Worm (Caenorhabditis elegans) whole organism, L1 larva: ENCODE data around the gene rab-28.

Experiments
- C04F5.9 ChIP-seq: sonication (generic microtip); optimal IDR thresholded peaks from 2 replicates; lab custom pipeline; 2016; ENCODE audit warnings: missing genetic modification characterization, missing compliant biosample characterization
- Y116A8C.19 ChIP-seq: sonication (generic microtip); optimal IDR thresholded peaks from 2 replicates; lab custom pipeline; 2016; ENCODE audit warnings: missing compliant biosample characterization, missing genetic modification characterization, borderline replicate concordance
- ceh-63 ChIP-seq: fragments of 200-800 bp; sonication (Bioruptor generic); optimal IDR thresholded peaks from 2 replicates; lab custom pipeline; 2018; ENCODE audit warnings: mild to moderate bottlenecking, missing genetic modification characterization, missing compliant biosample characterization
- ceh-8 ChIP-seq: fragments of 200-800 bp; sonication (Bioruptor generic); optimal IDR thresholded peaks from 2 replicates; lab custom pipeline; 2018; ENCODE audit warnings: mild to moderate bottlenecking, missing genetic modification characterization, moderate library complexity, missing compliant biosample characterization
- ceh-82 ChIP-seq, 3 experiments: fragments of 150-350 bp in 1 of 3; sonication (generic microtip) in 2 of 3; optimal IDR thresholded peaks; 2 replicates each; lab custom pipeline; 2014 to 2017; ENCODE audit warnings: missing biosample characterization in 3 of 3, missing genetic modification characterization in 3 of 3
- ceh-90 ChIP-seq: sonication (generic microtip); optimal IDR thresholded peaks from 2 replicates; lab custom pipeline; 2016; ENCODE audit warnings: missing genetic modification characterization, missing compliant biosample characterization
- dpl-1 ChIP-seq, 3 experiments: fragments of 150-350 bp in 2 of 3; sonication (generic microtip) in 1 of 3; optimal IDR thresholded peaks; 2 replicates each; lab custom pipeline; 2014 to 2017; ENCODE audit warnings: missing biosample characterization in 3 of 3, missing genetic modification characterization in 3 of 3, missing genetic modification reagents in 3 of 3
- dsc-1 ChIP-seq: sonication (generic microtip); optimal IDR thresholded peaks from 2 replicates; lab custom pipeline; 2016; ENCODE audit warnings: mild to moderate bottlenecking, missing genetic modification characterization, missing compliant biosample characterization
- efl-1 ChIP-seq, 4 experiments: fragments of 150-350 bp; optimal IDR thresholded peaks in 3 of 4; peaks in 1 of 4; 1 replicate in 1 of 4; 2 replicates in 3 of 4; lab custom pipeline; 2014; ENCODE audit warnings: missing biosample characterization in 2 of 4, missing genetic modification characterization in 2 of 4, missing genetic modification reagents in 2 of 4
- efl-3 ChIP-seq: fragments of 200-800 bp; sonication (Bioruptor generic); optimal IDR thresholded peaks from 2 replicates; lab custom pipeline; 2018; ENCODE audit warnings: mild to moderate bottlenecking, missing genetic modification characterization, missing compliant biosample characterization
- egl-13 ChIP-seq: sonication (generic microtip); optimal IDR thresholded peaks from 2 replicates; lab custom pipeline; 2016; ENCODE audit warnings: missing genotype, missing genetic modification reagents, missing genetic modification characterization, missing compliant biosample characterization
- egl-27 ChIP-seq, 2 experiments: fragments of 150-350 bp in 1 of 2; sonication (generic microtip); optimal IDR thresholded peaks; 3 replicates each; lab custom pipeline; 2017 to 2018; ENCODE audit warnings: missing biosample characterization in 2 of 2, missing genetic modification characterization in 2 of 2, missing genetic modification reagents in 2 of 2
- elt-2 ChIP-seq: sonication (generic microtip); optimal IDR thresholded peaks from 2 replicates; lab custom pipeline; 2016; ENCODE audit warnings: missing genetic modification characterization, mild to moderate bottlenecking, inconsistent platforms, missing compliant biosample characterization, missing genetic modification reagents
- elt-3 ChIP-seq, 6 experiments: fragments of 150-350 bp in 1 of 6; sonication (generic microtip); optimal IDR thresholded peaks; 2 replicates each; lab custom pipeline; 2017 to 2018; ENCODE audit warnings: missing biosample characterization in 6 of 6, missing genetic modification characterization in 6 of 6, inconsistent platforms in 1 of 6
- ets-5 ChIP-seq: fragments of 200-800 bp; sonication (Bioruptor generic); IDR thresholded peaks from 2 replicates; pipeline ENCODE4 v1.3.6; 2022; ENCODE audit warnings: missing genetic modification characterization, missing compliant biosample characterization
- fkh-10 ChIP-seq: sonication (generic microtip); optimal IDR thresholded peaks from 2 replicates; lab custom pipeline; 2017; ENCODE audit warnings: missing biosample characterization, missing genetic modification reagents, missing genetic modification characterization
- fkh-4 ChIP-seq: sonication (generic microtip); optimal IDR thresholded peaks from 2 replicates; lab custom pipeline; 2016; ENCODE audit warnings: missing compliant biosample characterization, missing genetic modification characterization, borderline replicate concordance
- fos-1 ChIP-seq: fragments of 150-350 bp; optimal IDR thresholded peaks from 2 replicates; lab custom pipeline; 2014; ENCODE audit warnings: missing biosample characterization, missing genetic modification characterization
- hlh-17 ChIP-seq: fragments of 200-800 bp; sonication (Bioruptor generic); optimal IDR thresholded peaks from 2 replicates; lab custom pipeline; 2018; ENCODE audit warnings: missing genetic modification characterization, mild to moderate bottlenecking, missing compliant biosample characterization, moderate library complexity, borderline replicate concordance
- hpl-2 ChIP-seq: fragments of 150-350 bp; optimal IDR thresholded peaks from 2 replicates; lab custom pipeline; 2014; ENCODE audit warnings: missing biosample characterization, missing genetic modification reagents, missing genetic modification characterization
- irx-1 ChIP-seq: sonication (generic microtip); optimal IDR thresholded peaks from 2 replicates; lab custom pipeline; 2016; ENCODE audit warnings: missing genetic modification characterization, missing compliant biosample characterization
- isw-1 ChIP-seq: fragments of 200-800 bp; sonication (Bioruptor generic); IDR thresholded peaks from 2 replicates; pipeline ENCODE4 v1.3.6; 2022; ENCODE audit warnings: missing genetic modification characterization, missing compliant biosample characterization
- lin-15B ChIP-seq: fragments of 150-350 bp; sonication (generic microtip); optimal IDR thresholded peaks from 3 replicates; lab custom pipeline; 2014; ENCODE audit warnings: missing biosample characterization, missing genetic modification characterization
- lin-39 ChIP-seq: fragments of 150-350 bp; optimal IDR thresholded peaks from 2 replicates; lab custom pipeline; 2014; ENCODE audit warnings: missing biosample characterization, missing genetic modification reagents, missing genetic modification characterization
- lsy-2 ChIP-seq, 2 experiments: fragments of 150-350 bp; optimal IDR thresholded peaks; 2 replicates each; lab custom pipeline; 2014; ENCODE audit warnings: missing biosample characterization in 2 of 2, missing genetic modification characterization in 2 of 2
- mdl-1 ChIP-seq, 2 experiments: fragments of 150-350 bp; optimal IDR thresholded peaks; 2 replicates each; lab custom pipeline; 2014 to 2017; ENCODE audit warnings: missing biosample characterization in 2 of 2, missing genetic modification characterization in 2 of 2, inconsistent platforms in 1 of 2
- nhr-28 ChIP-seq: fragments of 150-350 bp; optimal IDR thresholded peaks from 2 replicates; lab custom pipeline; 2014; ENCODE audit warnings: missing biosample characterization, missing genetic modification characterization
- nhr-71 ChIP-seq: sonication (generic microtip); optimal IDR thresholded peaks from 2 replicates; lab custom pipeline; 2016; ENCODE audit warnings: mild to moderate bottlenecking, missing genetic modification characterization, moderate library complexity, missing compliant biosample characterization
- nhr-76 ChIP-seq: sonication (generic microtip); optimal IDR thresholded peaks from 2 replicates; lab custom pipeline; 2017; ENCODE audit warnings: missing biosample characterization, missing genetic modification characterization
- nhr-77 ChIP-seq: fragments of 150-350 bp; optimal IDR thresholded peaks from 2 replicates; lab custom pipeline; 2014; ENCODE audit warnings: missing biosample characterization, missing genetic modification characterization
- nhr-84 ChIP-seq: sonication (generic microtip); optimal IDR thresholded peaks from 2 replicates; lab custom pipeline; 2017; ENCODE audit warnings: missing biosample characterization, missing genetic modification characterization
- nhr-90 ChIP-seq: sonication (generic microtip); optimal IDR thresholded peaks from 2 replicates; lab custom pipeline; 2016; ENCODE audit warnings: mild to moderate bottlenecking, missing genetic modification characterization, missing compliant biosample characterization; ENCODE audit not compliant: poor library complexity
- snpc-4 ChIP-seq: fragments of 150-350 bp; optimal IDR thresholded peaks from 2 replicates; lab custom pipeline; 2014; ENCODE audit warnings: missing biosample characterization, missing genetic modification characterization
- sox-4 ChIP-seq: sonication (generic microtip); optimal IDR thresholded peaks from 2 replicates; lab custom pipeline; 2016; ENCODE audit warnings: missing genetic modification characterization, missing compliant biosample characterization
- sup-37 ChIP-seq: fragments of 200-800 bp; sonication (Bioruptor generic); optimal IDR thresholded peaks from 2 replicates; lab custom pipeline; 2018; ENCODE audit warnings: mild to moderate bottlenecking, missing genetic modification characterization, missing compliant biosample characterization
- swsn-7 ChIP-seq: sonication (generic microtip); optimal IDR thresholded peaks from 2 replicates; lab custom pipeline; 2016; ENCODE audit warnings: missing genetic modification characterization, missing compliant biosample characterization
- tbx-2 ChIP-seq: sonication (generic microtip); optimal IDR thresholded peaks from 2 replicates; lab custom pipeline; 2016; ENCODE audit warnings: missing genetic modification characterization, missing compliant biosample characterization
- tlp-1 ChIP-seq: fragments of 150-350 bp; optimal IDR thresholded peaks from 2 replicates; lab custom pipeline; 2014; ENCODE audit warnings: missing biosample characterization, missing genetic modification characterization
- unc-130 ChIP-seq: fragments of 150-350 bp; optimal IDR thresholded peaks from 2 replicates; lab custom pipeline; 2017; ENCODE audit warnings: missing biosample characterization, missing genetic modification characterization, inconsistent platforms
- unc-62 ChIP-seq: fragments of 150-350 bp; optimal IDR thresholded peaks from 2 replicates; lab custom pipeline; 2014; ENCODE audit warnings: missing biosample characterization, missing genetic modification reagents, missing genetic modification characterization
- unc-98 ChIP-seq: fragments of 200-800 bp; sonication (Bioruptor generic); IDR thresholded peaks from 2 replicates; pipeline ENCODE4 v1.3.6; 2022; ENCODE audit warnings: missing genetic modification characterization, missing compliant biosample characterization
- vab-15 ChIP-seq: sonication (generic microtip); optimal IDR thresholded peaks from 2 replicates; lab custom pipeline; 2017; ENCODE audit warnings: missing genotype, mild to moderate bottlenecking, missing genetic modification characterization, missing compliant biosample characterization
- zag-1 ChIP-seq: fragments of 150-350 bp; optimal IDR thresholded peaks from 2 replicates; lab custom pipeline; 2014; ENCODE audit warnings: missing biosample characterization, missing genetic modification characterization
- zip-4 ChIP-seq: fragments of 200-800 bp; sonication (Bioruptor generic); optimal IDR thresholded peaks from 2 replicates; lab custom pipeline; 2018; ENCODE audit warnings: mild to moderate bottlenecking, missing genetic modification characterization, moderate library complexity, missing compliant biosample characterization
- ztf-11 ChIP-seq, 2 experiments: sonication (generic microtip); optimal IDR thresholded peaks; 2 replicates each; lab custom pipeline; 2016 to 2017; ENCODE audit warnings: missing genetic modification characterization in 2 of 2, missing biosample characterization in 1 of 2, missing compliant biosample characterization in 1 of 2

Gene rab-28

ce11 chrIV:9262295-9262694 is 18.5 kb upstream of the rab-28 start:
- TF ChIP-seq nhr-77, result no peak
- TF ChIP-seq efl-1 (optimal IDR thresholded peaks at IDR 0.05; lab: Kevin White, UChicago), result no peak
- no peak for TF ChIP-seq efl-1 (GFP tag; optimal IDR thresholded peaks at IDR 0.05 in 1 of 2; lab: Kevin White, UChicago)
- no peak for TF ChIP-seq tlp-1 (tag; lab: Kevin White, UChicago)
- TF ChIP-seq ceh-63 (GFP tag; lab: Kevin White, UChicago), result no peak
- TF ChIP-seq egl-13 (tag; lab: Kevin White, UChicago), result no peak
- no peak for TF ChIP-seq lin-15B (tag; lab: Kevin White, UChicago)
- no peak for TF ChIP-seq ceh-82 (tag; optimal IDR thresholded peaks at IDR 0.05; lab: Kevin White, UChicago)
- TF ChIP-seq zip-4, result no peak
- TF ChIP-seq elt-2, result no peak
- no peak for TF ChIP-seq unc-130
- no peak for TF ChIP-seq mdl-1 (tag; optimal IDR thresholded peaks at IDR 0.05; lab: Kevin White, UChicago)
- TF ChIP-seq lsy-2 (tag; optimal IDR thresholded peaks at IDR 0.05; lab: Kevin White, UChicago), result no peak
- no peak for TF ChIP-seq ets-5
- no peak for TF ChIP-seq nhr-90 (tag; lab: Kevin White, UChicago)
- no peak for TF ChIP-seq hlh-17
- no peak for TF ChIP-seq egl-27 (tag; optimal IDR thresholded peaks at IDR 0.05; lab: Kevin White, UChicago)
- TF ChIP-seq elt-3 (tag; optimal IDR thresholded peaks at IDR 0.05; lab: Kevin White, UChicago), result no peak
- no peak for TF ChIP-seq nhr-84 (tag; lab: Kevin White, UChicago)
- TF ChIP-seq, all 84 proteins: peak for 0

- TF ChIP-seq nhr-84 (tag; lab: Kevin White, UChicago) (no peak), efl-1 (optimal IDR thresholded peaks at IDR 0.05; lab: Kevin White, UChicago) (no peak), efl-1 (GFP tag; optimal IDR thresholded peaks at IDR 0.05 in 1 of 2; lab: Kevin White, UChicago) (no peak), hpl-2 (GFP tag; lab: Kevin White, UChicago) (no peak), zag-1 (no peak), sup-37 (GFP tag; lab: Kevin White, UChicago) (no peak), irx-1 (tag; lab: Kevin White, UChicago) (no peak), fos-1 (tag; lab: Kevin White, UChicago) (no peak), ets-5 (no peak), mdl-1 (tag; optimal IDR thresholded peaks at IDR 0.05; lab: Kevin White, UChicago) (no peak), ceh-90 (tag; lab: Kevin White, UChicago) (no peak), C04F5.9 (no peak), zip-4 (no peak), efl-3 (GFP tag; lab: Kevin White, UChicago) (no peak), Y116A8C.19 (tag; lab: Kevin White, UChicago) (no peak), nhr-90 (tag; lab: Kevin White, UChicago) (no peak), nhr-71 (tag; lab: Kevin White, UChicago) (no peak), ceh-8 (GFP tag; lab: Kevin White, UChicago) (no peak), elt-2 (no peak), lin-39 (tag; lab: Kevin White, UChicago) (no peak)
Measured at ce11 chrIV:9261687-9262086, 17.9 kb upstream of the rab-28 start, which contains the start of gene col-120. TSS of gene col-120 (minus strand) at chrIV:9261787.

ce11 chrIV:9260826-9261225 is 17.0 kb upstream of the rab-28 start:
- TF ChIP-seq snpc-4 (tag; lab: Kevin White, UChicago), result no peak
- no peak for TF ChIP-seq zag-1
- no peak for TF ChIP-seq efl-1 (optimal IDR thresholded peaks at IDR 0.05; lab: Kevin White, UChicago)
- peak in 1 of 2 experiments; percentile 70 for TF ChIP-seq efl-1 (GFP tag; optimal IDR thresholded peaks at IDR 0.05 in 1 of 2; lab: Kevin White, UChicago)

- TF ChIP-seq dsc-1 (tag; lab: Kevin White, UChicago) (no peak), egl-27 (tag; optimal IDR thresholded peaks at IDR 0.05; lab: Kevin White, UChicago) (no peak), tbx-2 (tag; lab: Kevin White, UChicago) (peak; percentile 36), sup-37 (GFP tag; lab: Kevin White, UChicago) (no peak), vab-15 (no peak), sox-4 (no peak), unc-62 (GFP tag; lab: Kevin White, UChicago) (no peak), hlh-17 (no peak), fkh-10 (GFP tag; lab: Kevin White, UChicago) (no peak), swsn-7 (peak; percentile 43), nhr-28 (tag; lab: Kevin White, UChicago) (no peak), unc-98 (no peak), ceh-8 (GFP tag; lab: Kevin White, UChicago) (no peak), nhr-76 (tag; lab: Kevin White, UChicago) (no peak), dpl-1 (GFP tag; optimal IDR thresholded peaks at IDR 0.05; lab: Kevin White, UChicago) (peak in 2 of 3 experiments; percentile 26 to 59), nhr-90 (tag; lab: Kevin White, UChicago) (peak; percentile 18), fkh-4 (tag; lab: Kevin White, UChicago) (no peak), ztf-11 (tag; optimal IDR thresholded peaks at IDR 0.05; lab: Kevin White, UChicago) (no peak), isw-1 (GFP tag; lab: Robert Waterston, UW) (no peak), zag-1 (no peak)
Measured at ce11 chrIV:9260334-9260733, 16.5 kb upstream of the rab-28 start.
